Worm (Caenorhabditis elegans) whole organism, L3 larva: ENCODE measurements around the gene thn-4.

Source experiments
- ceh-82 ChIP-seq: fragments of 150-350 bp; optimal IDR thresholded peaks from 2 replicates; lab custom pipeline; 2014; ENCODE audit warnings: missing biosample characterization, missing genetic modification characterization
- elt-1 ChIP-seq: fragments of 150-350 bp; optimal IDR thresholded peaks from 2 replicates; lab custom pipeline; 2014; ENCODE audit warnings: missing biosample characterization, missing genetic modification characterization
- nhr-11 ChIP-seq: fragments of 150-350 bp; optimal IDR thresholded peaks from 2 replicates; lab custom pipeline; 2014; ENCODE audit warnings: missing biosample characterization, missing genetic modification characterization
- nhr-28 ChIP-seq: fragments of 150-350 bp; optimal IDR thresholded peaks from 2 replicates; lab custom pipeline; 2014; ENCODE audit warnings: missing biosample characterization, missing genetic modification characterization

DNA sequence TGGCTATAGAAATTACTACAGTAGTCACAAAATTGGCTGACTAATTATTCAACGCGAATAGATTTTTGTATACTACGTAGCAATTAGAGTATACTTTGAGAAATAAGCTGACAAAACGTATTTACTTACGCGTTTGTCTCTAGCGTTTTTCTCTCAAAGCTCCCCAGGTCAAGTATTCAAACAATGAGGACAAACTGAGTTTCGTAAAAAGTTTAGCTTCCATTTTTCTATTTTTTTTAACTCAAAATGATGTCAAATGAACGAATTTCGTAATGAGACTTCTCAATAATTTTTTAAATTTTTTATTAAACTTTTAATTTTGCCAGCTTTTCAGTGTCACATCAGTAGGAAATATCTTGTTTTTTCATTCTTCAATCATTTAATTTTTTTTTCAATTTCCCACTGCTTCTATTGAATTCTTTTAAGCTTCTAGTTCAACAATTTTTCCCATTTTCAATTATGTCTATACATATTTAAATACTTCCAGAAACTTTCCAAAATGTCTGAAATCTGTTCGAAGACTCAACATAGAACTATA lies 17.6 kb upstream of the thn-4 start, which contains the start of the genes ifas-2 and fbxa-44:
- TF ChIP-seq ceh-82 (no peak), nhr-28 (no peak), elt-1 (no peak), nhr-11 (no peak)
